Worm (Caenorhabditis elegans): ENCODE results near the gene C14A6.3.

DNA sequence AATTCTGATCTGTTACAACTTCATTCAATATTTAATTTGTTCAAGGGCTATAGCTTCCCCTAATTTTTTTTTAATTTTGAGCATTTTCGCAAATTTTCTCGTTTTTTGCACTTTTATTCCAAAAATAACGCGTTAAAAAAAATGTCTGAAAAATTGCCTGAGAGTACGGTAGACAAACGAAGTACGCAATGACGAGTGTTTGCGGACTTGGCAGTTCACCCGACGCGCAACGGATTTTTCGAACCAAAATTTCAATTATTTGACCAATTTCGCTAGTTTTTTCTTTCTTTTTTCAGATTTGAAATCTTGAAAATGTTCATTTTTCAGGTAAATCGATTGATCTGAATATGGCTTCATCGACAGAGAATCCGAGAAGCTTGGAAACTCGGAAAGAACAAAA, 19.0 kb upstream of the C14A6.3 start, which contains the start of gene fbxa-211:
- no peak for TF ChIP-seq unc-39 (tag; optimal IDR thresholded peaks at IDR 0.05)
- no peak for TF ChIP-seq nhr-76 (tag; optimal IDR thresholded peaks at IDR 0.05)
- no peak for TF ChIP-seq fkh-10 (GFP tag; optimal IDR thresholded peaks at IDR 0.05)
- TF ChIP-seq skn-1 (tag; optimal IDR thresholded peaks at IDR 0.05), result no peak
- TF ChIP-seq lin-15B (tag; optimal IDR thresholded peaks at IDR 0.05), result no peak
- TF ChIP-seq lin-39 (tag; optimal IDR thresholded peaks at IDR 0.05), result no peak
- no peak for TF ChIP-seq unc-62 (GFP tag; optimal IDR thresholded peaks at IDR 0.05 in 1 of 2)
- TF ChIP-seq unc-62 (tag; optimal IDR thresholded peaks at IDR 0.05), result no peak
- TF ChIP-seq madf-5 (GFP tag; IDR thresholded peaks at IDR 0.05), result no peak
